Worm (Caenorhabditis elegans) whole organism, L3 larva: ENCODE results near the gene zer-1.

Experiments used
- R02D3.7 ChIP-seq: fragments of 150-350 bp; optimal IDR thresholded peaks from 2 replicates; lab custom pipeline; 2014; ENCODE audit warnings: missing biosample characterization, missing genetic modification characterization
- ZK546.5 ChIP-seq: sonication (generic microtip); optimal IDR thresholded peaks from 2 replicates; lab custom pipeline; 2017; ENCODE audit warnings: missing biosample characterization, missing genetic modification characterization
- aly-2 ChIP-seq: fragments of 150-350 bp; optimal IDR thresholded peaks from 2 replicates; lab custom pipeline; 2014; ENCODE audit warnings: missing biosample characterization, missing genetic modification characterization
- ama-1 ChIP-seq: fragments of 150-350 bp; optimal IDR thresholded peaks from 2 replicates; lab custom pipeline; 2018
- ceh-16 ChIP-seq: sonication (generic microtip); optimal IDR thresholded peaks from 2 replicates; lab custom pipeline; 2017; ENCODE audit warnings: missing biosample characterization, missing genetic modification characterization
- ceh-28 ChIP-seq: fragments of 150-350 bp; optimal IDR thresholded peaks from 2 replicates; lab custom pipeline; 2014; ENCODE audit warnings: missing biosample characterization, missing genetic modification reagents, missing genetic modification characterization
- ceh-82 ChIP-seq: fragments of 150-350 bp; optimal IDR thresholded peaks from 2 replicates; lab custom pipeline; 2014; ENCODE audit warnings: missing biosample characterization, missing genetic modification characterization
- ceh-9 ChIP-seq: sonication (generic microtip); optimal IDR thresholded peaks from 2 replicates; lab custom pipeline; 2018; ENCODE audit warnings: missing biosample characterization, missing genetic modification characterization
- daf-12 ChIP-seq: fragments of 150-350 bp; optimal IDR thresholded peaks from 2 replicates; lab custom pipeline; 2014; ENCODE audit warnings: missing biosample characterization, missing genetic modification reagents, missing genetic modification characterization
- egl-27 ChIP-seq: sonication (generic microtip); optimal IDR thresholded peaks from 4 replicates; lab custom pipeline; 2017; ENCODE audit warnings: missing biosample characterization, missing genetic modification reagents, missing genetic modification characterization
- egl-5 ChIP-seq: fragments of 150-350 bp; optimal IDR thresholded peaks from 2 replicates; lab custom pipeline; 2017; ENCODE audit warnings: missing biosample characterization, missing genetic modification reagents, missing genetic modification characterization, inconsistent platforms
- elt-1 ChIP-seq: fragments of 150-350 bp; optimal IDR thresholded peaks from 2 replicates; lab custom pipeline; 2014; ENCODE audit warnings: missing biosample characterization, missing genetic modification characterization
- elt-2 ChIP-seq: sonication (generic microtip); optimal IDR thresholded peaks from 2 replicates; lab custom pipeline; 2016; ENCODE audit warnings: missing genetic modification reagents, mild to moderate bottlenecking, missing genetic modification characterization, missing compliant biosample characterization
- elt-3 ChIP-seq, 3 experiments: fragments of 150-350 bp in 1 of 3; sonication (generic microtip) in 2 of 3; optimal IDR thresholded peaks; 2 replicates in 2 of 3; 4 replicates in 1 of 3; lab custom pipeline; 2014 to 2017; ENCODE audit warnings: missing biosample characterization in 3 of 3, missing genetic modification characterization in 3 of 3
- eor-1 ChIP-seq, 2 experiments: fragments of 150-350 bp; optimal IDR thresholded peaks; 2 replicates each; lab custom pipeline; 2014 to 2018; ENCODE audit warnings: missing biosample characterization in 2 of 2, missing genetic modification characterization in 2 of 2
- fkh-10 ChIP-seq: sonication (generic microtip); optimal IDR thresholded peaks from 2 replicates; lab custom pipeline; 2017; ENCODE audit warnings: missing biosample characterization, missing genetic modification reagents, missing genetic modification characterization
- fkh-2 ChIP-seq: fragments of 150-350 bp; optimal IDR thresholded peaks from 2 replicates; lab custom pipeline; 2014; ENCODE audit warnings: missing biosample characterization, missing genetic modification reagents, missing genetic modification characterization
- fos-1 ChIP-seq: fragments of 150-350 bp; optimal IDR thresholded peaks from 2 replicates; lab custom pipeline; 2014; ENCODE audit warnings: missing biosample characterization, missing genetic modification characterization
- hmg-11 ChIP-seq: sonication (generic microtip); optimal IDR thresholded peaks from 2 replicates; lab custom pipeline; 2016; ENCODE audit warnings: missing genetic modification characterization, missing compliant biosample characterization
- jun-1 ChIP-seq: fragments of 150-350 bp; optimal IDR thresholded peaks from 2 replicates; lab custom pipeline; 2014; ENCODE audit warnings: missing biosample characterization, missing genetic modification reagents, missing genetic modification characterization
- lin-15B ChIP-seq: fragments of 150-350 bp; optimal IDR thresholded peaks from 2 replicates; lab custom pipeline; 2014; ENCODE audit warnings: missing biosample characterization, missing genetic modification characterization
- lin-39 ChIP-seq: fragments of 150-350 bp; optimal IDR thresholded peaks from 2 replicates; lab custom pipeline; 2018; ENCODE audit warnings: missing biosample characterization, missing genetic modification reagents, missing genetic modification characterization
- lsy-12 ChIP-seq: sonication (generic microtip); optimal IDR thresholded peaks from 2 replicates; lab custom pipeline; 2016; ENCODE audit warnings: mild to moderate bottlenecking, missing genetic modification characterization, missing compliant biosample characterization
- mdl-1 ChIP-seq: fragments of 150-350 bp; optimal IDR thresholded peaks from 2 replicates; lab custom pipeline; 2014; ENCODE audit warnings: missing biosample characterization, missing genetic modification characterization
- mml-1 ChIP-seq: fragments of 150-350 bp; sonication (generic microtip); optimal IDR thresholded peaks from 3 replicates; lab custom pipeline; 2014; ENCODE audit warnings: missing biosample characterization, missing genetic modification characterization
- nfya-1 ChIP-seq: sonication (generic microtip); optimal IDR thresholded peaks from 2 replicates; lab custom pipeline; 2017; ENCODE audit warnings: missing genetic modification characterization, mild to moderate bottlenecking, missing compliant biosample characterization, antibody characterized with exemption, moderate library complexity; ENCODE audit not compliant: insufficient read depth
- nhr-11 ChIP-seq: fragments of 150-350 bp; optimal IDR thresholded peaks from 2 replicates; lab custom pipeline; 2014; ENCODE audit warnings: missing biosample characterization, missing genetic modification characterization
- nhr-12 ChIP-seq: fragments of 150-350 bp; optimal IDR thresholded peaks from 2 replicates; lab custom pipeline; 2014; ENCODE audit warnings: missing biosample characterization, missing genetic modification characterization
- nhr-23 ChIP-seq: fragments of 150-350 bp; optimal IDR thresholded peaks from 2 replicates; lab custom pipeline; 2014; ENCODE audit warnings: missing biosample characterization, missing genetic modification reagents, missing genetic modification characterization
- nhr-237 ChIP-seq: fragments of 150-350 bp; optimal IDR thresholded peaks from 2 replicates; lab custom pipeline; 2014; ENCODE audit warnings: missing biosample characterization, missing genetic modification characterization
- nhr-25 ChIP-seq: sonication (generic microtip); optimal IDR thresholded peaks from 2 replicates; lab custom pipeline; 2017; ENCODE audit warnings: missing biosample characterization, missing genetic modification characterization
- nhr-28 ChIP-seq: fragments of 150-350 bp; optimal IDR thresholded peaks from 2 replicates; lab custom pipeline; 2014; ENCODE audit warnings: missing biosample characterization, missing genetic modification characterization
- nhr-43 ChIP-seq: sonication (generic microtip); optimal IDR thresholded peaks from 2 replicates; lab custom pipeline; 2016; ENCODE audit warnings: mild to moderate bottlenecking, missing genetic modification characterization, missing compliant biosample characterization; ENCODE audit not compliant: poor library complexity, severe bottlenecking
- nhr-67 ChIP-seq: fragments of 150-350 bp; optimal IDR thresholded peaks from 2 replicates; lab custom pipeline; 2014; ENCODE audit warnings: missing biosample characterization, missing genetic modification characterization
- nhr-76 ChIP-seq: fragments of 150-350 bp; sonication (generic microtip); optimal IDR thresholded peaks from 5 replicates; lab custom pipeline; 2014; ENCODE audit warnings: missing biosample characterization, missing genetic modification characterization
- nhr-77 ChIP-seq: fragments of 150-350 bp; optimal IDR thresholded peaks from 2 replicates; lab custom pipeline; 2014; ENCODE audit warnings: missing biosample characterization, missing genetic modification characterization
- pha-4 ChIP-seq: fragments of 150-350 bp; optimal IDR thresholded peaks from 2 replicates; lab custom pipeline; 2014; ENCODE audit warnings: missing biosample characterization, missing genetic modification reagents, missing genetic modification characterization
- pqm-1 ChIP-seq: fragments of 150-350 bp; optimal IDR thresholded peaks from 2 replicates; lab custom pipeline; 2017; ENCODE audit warnings: missing biosample characterization, missing genetic modification characterization, inconsistent platforms
- sea-2 ChIP-seq: fragments of 150-350 bp; sonication (generic microtip); optimal IDR thresholded peaks from 4 replicates; lab custom pipeline; 2014; ENCODE audit warnings: missing biosample characterization, missing genetic modification reagents, missing genetic modification characterization
- skn-1 ChIP-seq: fragments of 150-350 bp; optimal IDR thresholded peaks from 2 replicates; lab custom pipeline; 2014; ENCODE audit warnings: missing biosample characterization, missing genetic modification characterization
- snpc-4 ChIP-seq: fragments of 150-350 bp; optimal IDR thresholded peaks from 2 replicates; lab custom pipeline; 2014; ENCODE audit warnings: missing biosample characterization, missing genetic modification characterization
- tbx-2 ChIP-seq: sonication (generic microtip); optimal IDR thresholded peaks from 2 replicates; lab custom pipeline; 2016; ENCODE audit warnings: mild to moderate bottlenecking, missing genetic modification characterization, missing compliant biosample characterization
- unc-39 ChIP-seq: sonication (generic microtip); optimal IDR thresholded peaks from 4 replicates; lab custom pipeline; 2017; ENCODE audit warnings: missing biosample characterization, missing genetic modification characterization
- unc-62 ChIP-seq: fragments of 150-350 bp; sonication (generic microtip); optimal IDR thresholded peaks from 4 replicates; lab custom pipeline; 2014; ENCODE audit warnings: missing biosample characterization, missing genetic modification reagents, missing genetic modification characterization
- zag-1 ChIP-seq: fragments of 150-350 bp; optimal IDR thresholded peaks from 2 replicates; lab custom pipeline; 2014; ENCODE audit warnings: missing biosample characterization, missing genetic modification characterization
- ztf-11 ChIP-seq: fragments of 150-350 bp; optimal IDR thresholded peaks from 2 replicates; lab custom pipeline; 2014; ENCODE audit warnings: missing biosample characterization, missing genetic modification characterization
- ztf-4 ChIP-seq: fragments of 150-350 bp; optimal IDR thresholded peaks from 2 replicates; lab custom pipeline; 2014; ENCODE audit warnings: missing biosample characterization, missing genetic modification characterization

Gene zer-1

DNA sequence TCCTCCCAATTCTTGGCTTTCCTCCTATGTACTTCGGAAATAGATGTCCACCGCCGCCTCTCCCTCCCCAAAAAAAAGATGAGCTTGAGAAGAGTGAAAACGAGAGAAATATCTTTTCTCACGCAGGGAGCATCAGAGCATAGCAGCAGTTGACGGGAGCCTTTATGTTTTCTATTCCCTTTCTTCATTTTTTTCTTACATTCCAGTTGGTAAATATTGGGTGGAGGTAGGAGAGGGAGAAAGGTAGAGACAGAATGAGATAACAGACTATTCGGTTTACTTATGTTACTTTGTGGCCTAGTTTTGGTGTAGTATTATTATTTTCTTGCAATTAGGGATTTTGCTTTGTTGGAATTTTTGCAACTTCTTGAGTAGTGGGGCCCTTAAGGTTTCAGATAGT lies 42.0 kb downstream of the zer-1 start:
- TF ChIP-seq ZK546.5 (no peak), pha-4 (peak; percentile 51)

DNA sequence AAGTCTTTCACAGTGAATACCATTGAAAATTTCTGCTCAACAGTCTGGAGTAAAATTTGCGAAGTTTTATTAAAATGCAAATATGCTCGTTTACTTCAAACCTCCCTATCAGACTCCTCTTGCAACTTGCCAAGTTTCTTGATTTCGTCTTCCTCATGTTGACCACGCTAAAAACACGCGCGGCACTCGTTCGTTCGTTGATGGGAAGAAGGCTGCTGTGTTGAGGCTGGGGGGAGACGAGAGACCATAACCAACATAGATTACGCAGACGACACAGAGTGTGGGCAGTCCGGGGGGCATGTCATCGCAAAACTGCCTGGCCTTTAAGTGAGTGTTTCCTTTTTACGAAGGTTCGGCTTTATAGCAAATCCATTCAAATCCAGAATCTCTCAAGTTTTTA lies 42.6 kb downstream of the zer-1 start:
- no peak for TF ChIP-seq ceh-82
- no peak for TF ChIP-seq elt-1 (tag; lab: Kevin White, UChicago)
- TF ChIP-seq ceh-16 (tag; lab: Kevin White, UChicago): no peak
- no peak for TF ChIP-seq nhr-77
- TF ChIP-seq nhr-23: no peak
- no peak for TF ChIP-seq fkh-10 (GFP tag; lab: Kevin White, UChicago)
- TF ChIP-seq ceh-9 (tag; lab: Kevin White, UChicago): no peak
- peak; percentile 62 for TF ChIP-seq pha-4
- TF ChIP-seq hmg-11 (tag; lab: Kevin White, UChicago): no peak
- no peak for TF ChIP-seq mdl-1 (tag; lab: Kevin White, UChicago)
- no peak for TF ChIP-seq fkh-2 (tag; lab: Kevin White, UChicago)
- no peak for TF ChIP-seq unc-39
- TF ChIP-seq eor-1 (tag; optimal IDR thresholded peaks at IDR 0.05; lab: Kevin White, UChicago): no peak
- TF ChIP-seq jun-1: no peak
- no peak for TF ChIP-seq nhr-237 (tag; lab: Kevin White, UChicago)
- TF ChIP-seq egl-27 (tag; lab: Kevin White, UChicago): no peak
- no peak for TF ChIP-seq lin-39 (tag; lab: Kevin White, UChicago)
- TF ChIP-seq tbx-2 (tag; lab: Kevin White, UChicago): no peak
- no peak for TF ChIP-seq aly-2 (tag; lab: Kevin White, UChicago)
- peak; percentile 16 for TF ChIP-seq elt-2 (tag; lab: Kevin White, UChicago)
- TF ChIP-seq ama-1 (lab: Kevin White, UChicago): no peak
- no peak for TF ChIP-seq daf-12
- TF ChIP-seq nhr-76 (tag; lab: Kevin White, UChicago): no peak
- no peak for TF ChIP-seq ztf-4 (tag; lab: Kevin White, UChicago)
- TF ChIP-seq ZK546.5: no peak
- TF ChIP-seq elt-3 (tag; optimal IDR thresholded peaks at IDR 0.05; lab: Kevin White, UChicago): no peak
- no peak for TF ChIP-seq fos-1 (tag; lab: Kevin White, UChicago)
- TF ChIP-seq nhr-25 (tag; lab: Kevin White, UChicago): no peak
- no peak for TF ChIP-seq sea-2 (GFP tag; lab: Kevin White, UChicago)
- no peak for TF ChIP-seq nhr-67 (tag; lab: Kevin White, UChicago)
- TF ChIP-seq ceh-28 (tag; lab: Kevin White, UChicago): no peak
- peak; percentile 37 for TF ChIP-seq pqm-1 (tag; lab: Kevin White, UChicago)
- peak; percentile 24 for TF ChIP-seq snpc-4
- no peak for TF ChIP-seq egl-5
- TF ChIP-seq skn-1: no peak
- peak; percentile 27 for TF ChIP-seq lin-15B (tag; lab: Kevin White, UChicago)
- no peak for TF ChIP-seq nhr-12 (tag; lab: Kevin White, UChicago)
- peak; percentile 43 for TF ChIP-seq nhr-43
- TF ChIP-seq unc-62 (GFP tag; lab: Kevin White, UChicago): no peak
- TF ChIP-seq R02D3.7 (tag; lab: Kevin White, UChicago): no peak
- no peak for TF ChIP-seq zag-1 (tag; lab: Kevin White, UChicago)
- TF ChIP-seq nfya-1 (tag; lab: Kevin White, UChicago): peak; percentile 57
- TF ChIP-seq nhr-11 (tag; lab: Kevin White, UChicago): no peak
- TF ChIP-seq lsy-12: no peak
- no peak for TF ChIP-seq ztf-11 (tag; lab: Kevin White, UChicago)
- no peak for TF ChIP-seq nhr-28 (tag; lab: Kevin White, UChicago)
- TF ChIP-seq mml-1 (tag; lab: Kevin White, UChicago): peak; percentile 88
